Fruit fly (Drosophila melanogaster) whole organism: Measurements from ENCODE around the gene mthl14.

Source experiments
- CG8478 ChIP-seq: fragments of >200 bp; optimal IDR thresholded peaks from 2 replicates; lab custom pipeline; 2018; ENCODE audit warnings: inconsistent platforms
- Dll ChIP-seq: fragments of >200 bp; optimal IDR thresholded peaks from 2 replicates; lab custom pipeline; 2017
- pan ChIP-seq: fragments of >200 bp; optimal IDR thresholded peaks from 2 replicates; lab custom pipeline; 2017
- psq ChIP-seq: fragments of >200 bp; optimal IDR thresholded peaks from 2 replicates; lab custom pipeline; 2017
- usp ChIP-seq: fragments of >200 bp; optimal IDR thresholded peaks from 2 replicates; lab custom pipeline; 2017; ENCODE audit warnings: missing biosample characterization, missing genetic modification characterization, mixed read lengths

dm6 chr3L:298459-298858, 51.2 kb downstream of the mthl14 start:
- no peak for TF ChIP-seq CG8478 (lab: Kevin White, UChicago)
- no peak for TF ChIP-seq psq
- no peak for TF ChIP-seq usp
- TF ChIP-seq pan (lab: Kevin White, UChicago): no peak
- no peak for TF ChIP-seq Dll (lab: Kevin White, UChicago)
